Fruit fly (Drosophila melanogaster) whole organism, embryonic: ENCODE measurements around the gene Oseg1.
A peak's percentile ranks its signal among the peaks of the same experiment; 100 is the strongest.

ENCODE experiments used
- Atf3 ChIP-seq: fragments of 200-800 bp; sonication (Bioruptor generic); optimal IDR thresholded peaks from 3 replicates; lab custom pipeline; 2016; ENCODE audit warnings: missing biosample characterization, missing genetic modification characterization
- Awh ChIP-seq: fragments of 200-800 bp; sonication (Bioruptor generic); IDR thresholded peaks from 2 replicates; pipeline ENCODE4, ENCODE4 v1.3.6; 2022; ENCODE audit warnings: missing biosample characterization, missing genetic modification characterization
- CG10147 ChIP-seq: fragments of 200-800 bp; sonication (Bioruptor generic); optimal IDR thresholded peaks from 2 replicates; lab custom pipeline; 2019; ENCODE audit warnings: missing biosample characterization, mild to moderate bottlenecking, missing genetic modification characterization, moderate library complexity
- CG10366 ChIP-seq: fragments of 200-800 bp; sonication (Bioruptor generic); IDR thresholded peaks from 2 replicates; pipeline ENCODE4 v1.3.6; 2022; ENCODE audit warnings: missing biosample characterization, missing genetic modification characterization
- CG1233 ChIP-seq: fragments of 200-800 bp; sonication (Bioruptor generic); optimal IDR thresholded peaks from 4 replicates; lab custom pipeline; 2018; ENCODE audit warnings: missing biosample characterization, mild to moderate bottlenecking, missing genetic modification characterization
- CG12391 ChIP-seq: fragments of 200-800 bp; sonication (Bioruptor generic); optimal IDR thresholded peaks from 3 replicates; lab custom pipeline; 2018; ENCODE audit warnings: missing biosample characterization, mild to moderate bottlenecking, missing genetic modification characterization, moderate library complexity
- CG15514 ChIP-seq: fragments of 200-800 bp; sonication (Bioruptor generic); optimal IDR thresholded peaks from 3 replicates; lab custom pipeline; 2017; ENCODE audit warnings: missing biosample characterization, missing genetic modification characterization, mild to moderate bottlenecking, moderate library complexity, missing genetic modification reagents
- CG15696 ChIP-seq: fragments of 200-800 bp; sonication (Bioruptor generic); optimal IDR thresholded peaks from 2 replicates; lab custom pipeline; 2019; ENCODE audit warnings: missing biosample characterization, mild to moderate bottlenecking, missing genetic modification characterization, moderate library complexity
- CG17385 ChIP-seq: fragments of 200-800 bp; sonication (Bioruptor generic); optimal IDR thresholded peaks from 3 replicates; lab custom pipeline; 2018; ENCODE audit warnings: missing biosample characterization, mild to moderate bottlenecking, missing genetic modification characterization
- CG17568 ChIP-seq: fragments of 200-800 bp; sonication (Bioruptor generic); optimal IDR thresholded peaks from 2 replicates; lab custom pipeline; 2018; ENCODE audit warnings: missing biosample characterization, mild to moderate bottlenecking, missing genetic modification characterization, moderate library complexity
- CG32532 ChIP-seq: fragments of 200-800 bp; sonication (Bioruptor generic); IDR thresholded peaks from 2 replicates; pipeline ENCODE4 v1.3.6; 2022; ENCODE audit warnings: missing biosample characterization, missing genetic modification characterization
- CG3847 ChIP-seq: fragments of 200-800 bp; sonication (Bioruptor generic); IDR thresholded peaks from 2 replicates; pipeline ENCODE4 v1.3.6; 2022; ENCODE audit warnings: missing biosample characterization, missing genetic modification characterization
- CG4424 ChIP-seq: fragments of 200-800 bp; sonication (Bioruptor generic); optimal IDR thresholded peaks from 3 replicates; lab custom pipeline; 2016; ENCODE audit warnings: missing biosample characterization, missing genetic modification characterization
- CG8359 ChIP-seq: fragments of 200-800 bp; sonication (Bioruptor generic); optimal IDR thresholded peaks from 2 replicates; lab custom pipeline; 2017; ENCODE audit warnings: missing biosample characterization, mild to moderate bottlenecking, missing genetic modification characterization, borderline replicate concordance
- CG9215 ChIP-seq: fragments of 200-800 bp; sonication (Bioruptor generic); IDR thresholded peaks from 2 replicates; pipeline ENCODE4 v1.3.6; 2022; ENCODE audit warnings: missing biosample characterization, missing genetic modification characterization
- Dad ChIP-seq: fragments of 200-800 bp; sonication (Bioruptor generic); optimal IDR thresholded peaks from 3 replicates; lab custom pipeline; 2016; ENCODE audit warnings: missing biosample characterization, missing genetic modification characterization
- Deaf1 ChIP-seq: fragments of 200-800 bp; optimal IDR thresholded peaks from 3 replicates; lab custom pipeline; 2019; ENCODE audit warnings: missing biosample characterization, mild to moderate bottlenecking, missing genetic modification characterization, moderate library complexity
- Drgx ChIP-seq: fragments of 200-800 bp; sonication (Bioruptor generic); IDR thresholded peaks from 2 replicates; pipeline ENCODE4 v1.3.6; 2022; ENCODE audit warnings: missing biosample characterization, missing genetic modification characterization
- E2f1 ChIP-seq: fragments of 200-800 bp; sonication (Bioruptor generic); IDR thresholded peaks from 2 replicates; pipeline ENCODE4 v1.3.6; 2022; ENCODE audit warnings: missing biosample characterization, missing genetic modification characterization
- Fer3 ChIP-seq: fragments of 200-800 bp; sonication (Bioruptor generic); optimal IDR thresholded peaks from 2 replicates; lab custom pipeline; 2018; ENCODE audit warnings: missing biosample characterization, mild to moderate bottlenecking, missing genetic modification characterization, moderate library complexity
- Gug ChIP-seq: fragments of 200-800 bp; sonication (Bioruptor generic); IDR thresholded peaks from 4 replicates; pipeline ENCODE4 v1.3.6; 2022; ENCODE audit warnings: missing biosample characterization, missing genetic modification characterization
- Hr51 ChIP-seq, 2 experiments: fragments of 200-800 bp; sonication (Bioruptor generic); optimal IDR thresholded peaks; 2 replicates in 1 of 2; 3 replicates in 1 of 2; lab custom pipeline; 2016 to 2018; ENCODE audit warnings: missing biosample characterization in 2 of 2, missing genetic modification characterization in 2 of 2, mild to moderate bottlenecking in 1 of 2, moderate library complexity in 1 of 2
- Max ChIP-seq: fragments of 200-800 bp; sonication (Bioruptor generic); optimal IDR thresholded peaks from 2 replicates; lab custom pipeline; 2016; ENCODE audit warnings: missing biosample characterization, mild to moderate bottlenecking, missing genetic modification characterization
- NK7.1 ChIP-seq: fragments of 200-800 bp; sonication (Bioruptor generic); optimal IDR thresholded peaks from 3 replicates; lab custom pipeline; 2016; ENCODE audit warnings: missing biosample characterization, missing genetic modification characterization
- Sox102F ChIP-seq: fragments of 200-800 bp; sonication (Bioruptor generic); optimal IDR thresholded peaks from 2 replicates; lab custom pipeline; 2018; ENCODE audit warnings: missing biosample characterization, mild to moderate bottlenecking, missing genetic modification characterization, moderate library complexity
- Ssrp ChIP-seq: fragments of 200-800 bp; sonication (Bioruptor generic); optimal IDR thresholded peaks from 2 replicates; lab custom pipeline; 2018; ENCODE audit warnings: missing biosample characterization, mild to moderate bottlenecking, missing genetic modification characterization, moderate library complexity
- Taf1 ChIP-seq: fragments of 200-800 bp; sonication (Bioruptor generic); IDR thresholded peaks from 2 replicates; pipeline ENCODE4 v1.3.6; 2022; ENCODE audit warnings: missing biosample characterization, missing genetic modification characterization
- ap ChIP-seq: fragments of 200-800 bp; sonication (Bioruptor generic); IDR thresholded peaks from 2 replicates; pipeline ENCODE4 v1.3.6; 2022; ENCODE audit warnings: missing biosample characterization, missing genetic modification characterization
- bowl ChIP-seq: fragments of 200-800 bp; sonication (Bioruptor generic); IDR thresholded peaks from 2 replicates; pipeline ENCODE4 v1.3.6; 2022; ENCODE audit warnings: missing biosample characterization, missing genetic modification characterization
- cas ChIP-seq: fragments of 200-800 bp; sonication (Bioruptor generic); IDR thresholded peaks from 2 replicates; pipeline ENCODE4 v1.3.6; 2022; ENCODE audit warnings: missing biosample characterization, missing genetic modification characterization
- dmrt11E ChIP-seq: fragments of 200-800 bp; sonication (Bioruptor generic); optimal IDR thresholded peaks from 3 replicates; lab custom pipeline; 2018; ENCODE audit warnings: missing biosample characterization, mild to moderate bottlenecking, missing genetic modification characterization, moderate library complexity
- dpn ChIP-seq, 2 experiments: fragments of 200-800 bp; sonication (Bioruptor generic); optimal IDR thresholded peaks; 3 replicates each; lab custom pipeline; 2016; ENCODE audit warnings: missing biosample characterization in 2 of 2, missing genetic modification characterization in 2 of 2
- exex ChIP-seq: fragments of 200-800 bp; sonication (Bioruptor generic); optimal IDR thresholded peaks from 4 replicates; lab custom pipeline; 2018; ENCODE audit warnings: missing biosample characterization, mild to moderate bottlenecking, missing genetic modification characterization, moderate library complexity
- ftz-f1 ChIP-seq: fragments of 200-800 bp; sonication (Bioruptor generic); optimal IDR thresholded peaks from 2 replicates; lab custom pipeline; 2016; ENCODE audit warnings: missing biosample characterization, missing genetic modification characterization
- gem ChIP-seq: fragments of 200-800 bp; sonication (Bioruptor generic); optimal IDR thresholded peaks from 2 replicates; lab custom pipeline; 2019; ENCODE audit warnings: missing biosample characterization, mild to moderate bottlenecking, missing genetic modification characterization, moderate library complexity
- kah ChIP-seq: fragments of 200-800 bp; sonication (Bioruptor generic); optimal IDR thresholded peaks from 2 replicates; lab custom pipeline; 2018; ENCODE audit warnings: missing biosample characterization, mild to moderate bottlenecking, missing genetic modification characterization
- lmd ChIP-seq: fragments of 200-800 bp; sonication (Bioruptor generic); IDR thresholded peaks from 2 replicates; pipeline ENCODE4 v1.3.6; 2022; ENCODE audit warnings: missing biosample characterization, missing genetic modification characterization
- nmo ChIP-seq: fragments of 200-800 bp; sonication (Bioruptor generic); optimal IDR thresholded peaks from 2 replicates; lab custom pipeline; 2018; ENCODE audit warnings: missing biosample characterization, mild to moderate bottlenecking, missing genetic modification characterization, moderate library complexity
- onecut ChIP-seq: fragments of 200-800 bp; sonication (Bioruptor generic); IDR thresholded peaks from 2 replicates; pipeline ENCODE4 v1.3.6; 2022; ENCODE audit warnings: missing biosample characterization, missing genetic modification characterization
- org-1 ChIP-seq: fragments of 200-800 bp; sonication (Bioruptor generic); optimal IDR thresholded peaks from 2 replicates; lab custom pipeline; 2017; ENCODE audit warnings: missing biosample characterization, missing genetic modification characterization
- otp ChIP-seq: fragments of 200-800 bp; sonication (Bioruptor generic); IDR thresholded peaks from 3 replicates; pipeline ENCODE4, ENCODE4 v1.3.6; 2022; ENCODE audit warnings: missing biosample characterization, missing genetic modification characterization
- pan ChIP-seq, 4 experiments: fragments of >200 bp in 3 of 4; fragments of 200-800 bp in 1 of 4; sonication (Bioruptor generic) in 1 of 4; optimal IDR thresholded peaks in 3 of 4; IDR thresholded peaks in 1 of 4; 2 replicates each; pipeline versions ENCODE4 v1.3.6 to Lab custom; 2017 to 2022; ENCODE audit warnings: missing biosample characterization in 2 of 4, missing genetic modification characterization in 2 of 4, mixed read lengths in 1 of 4
- ranshi ChIP-seq: fragments of 200-800 bp; sonication (Bioruptor generic); IDR thresholded peaks from 2 replicates; pipeline ENCODE4 v1.3.6; 2022; ENCODE audit warnings: missing biosample characterization, missing genetic modification characterization
- slbo ChIP-seq: fragments of 200-800 bp; sonication (Bioruptor generic); IDR thresholded peaks from 2 replicates; pipeline ENCODE4 v1.3.6; 2022; ENCODE audit warnings: missing biosample characterization, missing genetic modification characterization
- stc ChIP-seq: fragments of 200-800 bp; sonication (Bioruptor generic); IDR thresholded peaks from 2 replicates; pipeline ENCODE4 v1.3.6; 2022; ENCODE audit warnings: missing biosample characterization, missing genetic modification characterization
- stwl ChIP-seq: fragments of 200-800 bp; sonication (Bioruptor generic); optimal IDR thresholded peaks from 3 replicates; lab custom pipeline; 2018; ENCODE audit warnings: missing biosample characterization, mild to moderate bottlenecking, missing genetic modification characterization, moderate library complexity
- tap ChIP-seq: fragments of 200-800 bp; optimal IDR thresholded peaks from 3 replicates; lab custom pipeline; 2019; ENCODE audit warnings: missing biosample characterization, mild to moderate bottlenecking, missing genetic modification characterization, moderate library complexity
- trem ChIP-seq: fragments of 200-800 bp; optimal IDR thresholded peaks from 3 replicates; lab custom pipeline; 2019; ENCODE audit warnings: missing biosample characterization, mild to moderate bottlenecking, missing genetic modification characterization, moderate library complexity
- vvl ChIP-seq: fragments of 200-800 bp; sonication (Bioruptor generic); IDR thresholded peaks from 2 replicates; pipeline ENCODE4 v1.3.6; 2022; ENCODE audit warnings: missing biosample characterization, missing genetic modification characterization

Gene Oseg1

DNA sequence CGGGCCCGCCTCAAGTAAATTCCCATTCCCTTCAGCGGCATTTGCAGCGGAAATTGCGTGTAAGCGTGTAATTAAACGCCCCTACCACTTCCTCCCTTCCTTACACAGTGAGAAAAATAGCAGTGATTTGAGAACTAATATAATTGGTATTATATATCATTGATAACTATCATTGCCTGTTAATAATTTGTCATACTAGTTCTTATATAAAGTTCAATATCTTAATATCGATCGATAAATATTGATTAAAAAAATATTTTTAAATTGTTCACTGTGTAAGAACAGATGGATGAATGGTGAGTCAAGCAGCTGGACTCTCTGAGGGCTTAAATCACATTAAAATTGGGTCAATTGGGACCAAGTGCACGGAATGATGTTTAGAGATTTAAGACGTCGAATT, 32.4 kb upstream of the Oseg1 start (continued):
- TF ChIP-seq Dad (peak; percentile 23), E2f1 (GFP tag; lab: Robert Waterston, UW) (peak; percentile 55), vvl (GFP tag; lab: Robert Waterston, UW) (peak; percentile 76), pan (optimal IDR thresholded peaks at IDR 0.05; lab: Kevin White, UChicago) (no peak), pan (GFP tag; optimal IDR thresholded peaks at IDR 0.05 in 1 of 2, IDR thresholded peaks at IDR 0.05 in 1 of 2) (peak in 1 of 2 experiments; percentile 65), dmrt11E (tag; lab: Kevin White, UChicago) (peak; percentile 29), Hr51 (GFP tag; optimal IDR thresholded peaks at IDR 0.05; lab: Kevin White, UChicago) (peak in 1 of 2 experiments; percentile 46), Awh (GFP tag; lab: Robert Waterston, UW) (peak; percentile 66; the same call in 1 of the 2 replicates), Sox102F (peak; percentile 43), Taf1 (no peak), trem (tag; lab: Kevin White, UChicago) (peak; percentile 59), CG12391 (tag; lab: Kevin White, UChicago) (peak; percentile 34), CG15514 (GFP tag; lab: Kevin White, UChicago) (peak; percentile 47), CG10147 (peak; percentile 14), ftz-f1 (GFP tag; lab: Kevin White, UChicago) (no peak), CG4424 (peak; percentile 62), bowl (GFP tag; lab: Robert Waterston, UW) (no peak), exex (tag; lab: Kevin White, UChicago) (peak; percentile 13), CG17568 (no peak), Atf3 (GFP tag; lab: Kevin White, UChicago) (no peak), onecut (peak; percentile 46; the same call in 1 of the 2 replicates), Deaf1 (tag; lab: Kevin White, UChicago) (peak; percentile 33), CG17385 (peak; percentile 6), Gug (GFP tag; lab: Robert Waterston, UW) (0 out of 4 replicates have a peak, but pooled peaks have one; percentile 39), NK7.1 (no peak), Ssrp (tag; lab: Kevin White, UChicago) (peak; percentile 8), gem (tag; lab: Kevin White, UChicago) (peak; percentile 53), CG8359 (GFP tag; lab: Kevin White, UChicago) (peak; percentile 21), slbo (GFP tag; lab: Robert Waterston, UW) (peak; percentile 52), CG15696 (tag; lab: Kevin White, UChicago) (peak; percentile 60), Fer3 (peak; percentile 60), CG3847 (GFP tag; lab: Robert Waterston, UW) (0 out of 2 replicates have a peak, but pooled peaks have one; percentile 8), dpn (GFP tag; optimal IDR thresholded peaks at IDR 0.05; lab: Kevin White, UChicago) (peak in 1 of 2 experiments; percentile 18), kah (peak; percentile 30), cas (GFP tag; lab: Robert Waterston, UW) (0 out of 2 replicates have a peak, but pooled peaks have one; percentile 7), Drgx (peak; percentile 33; the same call in 1 of the 2 replicates), ranshi (no peak), CG9215 (peak; percentile 29; the same call in 1 of the 2 replicates), stwl (tag; lab: Kevin White, UChicago) (peak; percentile 0), CG1233 (GFP tag; lab: Kevin White, UChicago) (no peak), org-1 (GFP tag; lab: Kevin White, UChicago) (no peak), CG10366 (peak; percentile 41; the same call in 1 of the 2 replicates), ap (GFP tag; lab: Robert Waterston, UW) (peak; percentile 23; the same call in 1 of the 2 replicates), nmo (GFP tag; lab: Kevin White, UChicago) (peak; percentile 20), tap (peak; percentile 81), CG32532 (GFP tag; lab: Robert Waterston, UW) (peak; percentile 54; the same call in 1 of the 2 replicates), lmd (GFP tag; lab: Robert Waterston, UW) (peak; percentile 50), stc (GFP tag; lab: Robert Waterston, UW) (peak; percentile 39; the same call in 1 of the 2 replicates), otp (0 out of 3 replicates have a peak, but pooled peaks have one; percentile 8), Max (GFP tag; lab: Kevin White, UChicago) (peak; percentile 31)
